Worm (Caenorhabditis elegans): ENCODE data around the gene srv-5.

The srv-5 gene

DNA sequence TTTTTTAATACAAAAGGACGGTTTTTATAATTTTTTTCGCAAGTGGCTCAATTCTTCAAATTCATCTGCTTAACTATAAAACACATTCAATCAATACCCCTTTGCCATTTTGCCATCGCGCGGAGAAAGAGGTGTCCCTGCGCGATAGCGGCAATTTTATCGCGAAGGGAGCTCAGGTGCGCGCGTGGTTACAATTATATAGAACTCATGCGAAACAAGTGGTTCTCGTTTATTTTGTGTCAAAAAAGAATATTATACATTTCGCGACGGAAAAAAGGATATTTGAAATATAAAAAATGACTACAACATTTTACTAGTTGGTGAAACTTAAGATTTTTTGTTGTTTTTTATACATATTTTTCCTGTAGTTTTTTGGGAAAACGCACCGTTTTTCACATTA lies 43.0 kb upstream of the srv-5 start (continued):
- TF ChIP-seq D1046.2 (GFP tag; IDR thresholded peaks at IDR 0.05) (peak; percentile 95), daf-16 (GFP tag; optimal IDR thresholded peaks at IDR 0.05) (peak; percentile 96 to 99), daf-16 (tag; optimal IDR thresholded peaks at IDR 0.05) (peak; percentile 95), tra-1 (GFP tag; IDR thresholded peaks at IDR 0.05) (peak; percentile 97), nhr-76 (tag; optimal IDR thresholded peaks at IDR 0.05) (peak; percentile 70), rbr-2 (tag; optimal IDR thresholded peaks at IDR 0.05) (peak; percentile 99), snpc-4 (tag; optimal IDR thresholded peaks at IDR 0.05) (peak; percentile 39), unc-130 (GFP tag; optimal IDR thresholded peaks at IDR 0.05) (no peak), sdz-12 (GFP tag; optimal IDR thresholded peaks at IDR 0.05) (peak; percentile 81), daf-8 (GFP tag; IDR thresholded peaks at IDR 0.05) (peak; percentile 88; the same call in 1 of the 2 replicates), egl-27 (tag; optimal IDR thresholded peaks at IDR 0.05) (peak; percentile 67), F26F4.8 (GFP tag; conservative IDR thresholded peaks at IDR 0.05) (no peak), tag-97 (GFP tag; IDR thresholded peaks at IDR 0.05) (peak; percentile 84; the same call in 1 of the 2 replicates), mxl-2 (GFP tag; conservative IDR thresholded peaks at IDR 0.05) (peak; percentile 91), F10B5.3 (tag; optimal IDR thresholded peaks at IDR 0.05) (peak; percentile 97), unc-62 (GFP tag; optimal IDR thresholded peaks at IDR 0.05 in 1 of 2) (peak; percentile 80 to 100), unc-62 (tag; optimal IDR thresholded peaks at IDR 0.05) (peak; percentile 41), lin-13 (GFP tag; optimal IDR thresholded peaks at IDR 0.05) (peak; percentile 96), nhr-25 (tag; optimal IDR thresholded peaks at IDR 0.05; ENCODE audit: borderline replicate concordance, insufficient read depth) (peak; percentile 97), nhr-102 (tag; optimal IDR thresholded peaks at IDR 0.05) (peak; percentile 99), lin-1 (GFP tag; IDR thresholded peaks at IDR 0.05) (peak; percentile 97), nhr-237 (tag; optimal IDR thresholded peaks at IDR 0.05) (peak; percentile 94), Y5F2A.4 (GFP tag; optimal IDR thresholded peaks at IDR 0.05) (peak; percentile 96), T26A8.4 (GFP tag; IDR thresholded peaks at IDR 0.05) (peak; percentile 100), pqm-1 (tag; optimal IDR thresholded peaks at IDR 0.05) (peak; percentile 40), hlh-11 (tag; optimal IDR thresholded peaks at IDR 0.05) (peak; percentile 98), vab-7 (GFP tag; IDR thresholded peaks at IDR 0.05) (peak; percentile 99), spr-3 (GFP tag; optimal IDR thresholded peaks at IDR 0.05) (peak; percentile 98), zfp-3 (GFP tag; conservative IDR thresholded peaks at IDR 0.05) (peak; percentile 97), unc-39 (tag; optimal IDR thresholded peaks at IDR 0.05) (peak; percentile 83), T20F7.1 (GFP tag; optimal IDR thresholded peaks at IDR 0.05) (peak; percentile 90), R02D3.7 (tag; optimal IDR thresholded peaks at IDR 0.05) (peak; percentile 4), arid-1 (GFP tag; conservative IDR thresholded peaks at IDR 0.05) (peak; percentile 98), F49E8.2 (tag; optimal IDR thresholded peaks at IDR 0.05; ENCODE audit: borderline replicate concordance) (peak; percentile 60), mes-2 (tag; optimal IDR thresholded peaks at IDR 0.05; ENCODE audit: poor library complexity, severe bottlenecking) (peak; percentile 100), mdt-29 (GFP tag; IDR thresholded peaks at IDR 0.05) (peak; percentile 96), ZK546.5 (tag; optimal IDR thresholded peaks at IDR 0.05) (peak; percentile 40 to 81), snpc-1.2 (GFP tag; IDR thresholded peaks at IDR 0.05) (peak; percentile 62; the same call in 1 of the 2 replicates), ceh-82 (tag; optimal IDR thresholded peaks at IDR 0.05) (peak; percentile 78), ceh-20 (GFP tag; IDR thresholded peaks at IDR 0.05) (peak; percentile 98), saeg-2 (GFP tag; IDR thresholded peaks at IDR 0.05) (peak; percentile 99), duxl-1 (tag; optimal IDR thresholded peaks at IDR 0.05; ENCODE audit: poor library complexity) (peak; percentile 99), mdl-1 (tag; optimal IDR thresholded peaks at IDR 0.05) (peak; percentile 93 to 97), ztf-11 (tag; optimal IDR thresholded peaks at IDR 0.05) (peak; percentile 67), mxl-3 (GFP tag; optimal IDR thresholded peaks at IDR 0.05) (peak; percentile 95), madf-9 (GFP tag; conservative IDR thresholded peaks at IDR 0.05) (peak; percentile 99), ceh-28 (tag; optimal IDR thresholded peaks at IDR 0.05) (peak; percentile 97), ceh-32 (tag; optimal IDR thresholded peaks at IDR 0.05; ENCODE audit: poor library complexity) (peak; percentile 93), nhr-6 (tag; optimal IDR thresholded peaks at IDR 0.05) (peak; percentile 98), skn-1 (tag; optimal IDR thresholded peaks at IDR 0.05) (peak; percentile 86), dmd-9 (GFP tag; IDR thresholded peaks at IDR 0.05) (peak; percentile 89)

Data from whole organism, L4 larva.